Worm (Caenorhabditis elegans) whole organism, early embryonic: Measurements from ENCODE around the gene snt-2.

Source experiments
- B0310.2 ChIP-seq: sonication (generic microtip); optimal IDR thresholded peaks from 2 replicates; lab custom pipeline; 2016; ENCODE audit warnings: mild to moderate bottlenecking, missing genetic modification characterization, missing compliant biosample characterization
- ceh-13 ChIP-seq: fragments of 200-800 bp; sonication (Bioruptor generic); optimal IDR thresholded peaks from 2 replicates; lab custom pipeline; 2018; ENCODE audit warnings: mild to moderate bottlenecking, missing genetic modification characterization, missing compliant biosample characterization
- ceh-36 ChIP-seq: sonication (generic microtip); optimal IDR thresholded peaks from 2 replicates; lab custom pipeline; 2016; ENCODE audit warnings: missing genetic modification characterization, inconsistent platforms, missing compliant biosample characterization
- flt-1 ChIP-seq: fragments of 200-800 bp; sonication (Bioruptor generic); IDR thresholded peaks from 2 replicates; pipeline ENCODE4 v1.3.6; 2022; ENCODE audit warnings: missing genetic modification characterization, missing compliant biosample characterization
- hmg-4 ChIP-seq: fragments of 200-800 bp; sonication (Bioruptor generic); optimal IDR thresholded peaks from 2 replicates; lab custom pipeline; 2018; ENCODE audit warnings: mild to moderate bottlenecking, missing genetic modification characterization, missing compliant biosample characterization

ce11 chrIII:752326-752725 is 41.2 kb downstream of the snt-2 start, which contains the start of gene pat-12:
- TF ChIP-seq ceh-36 (tag; lab: Kevin White, UChicago): no peak
- TF ChIP-seq hmg-4: no peak
- no peak for TF ChIP-seq ceh-13 (GFP tag; lab: Kevin White, UChicago)
- TF ChIP-seq flt-1 (GFP tag; lab: Robert Waterston, UW): no peak
- no peak for TF ChIP-seq B0310.2 (tag; lab: Kevin White, UChicago)
